Fruit fly (Drosophila melanogaster): Measurements from ENCODE around the gene Faf2.

dm6 chr2L:18717365-18718011, 9.0 kb upstream of the Faf2 start:
- TF ChIP-seq Spps (tag; optimal IDR thresholded peaks at IDR 0.05): no peak
- peak; percentile 11 for TF ChIP-seq CG30403 (GFP tag; optimal IDR thresholded peaks at IDR 0.05)
- TF ChIP-seq insv (GFP tag; optimal IDR thresholded peaks at IDR 0.05): no peak
- TF ChIP-seq Dfd (GFP tag; optimal IDR thresholded peaks at IDR 0.05): no peak
- no peak for TF ChIP-seq CG33213 (GFP tag; optimal IDR thresholded peaks at IDR 0.05)
- TF ChIP-seq da (GFP tag; optimal IDR thresholded peaks at IDR 0.05): no peak
- no peak for TF ChIP-seq Med (GFP tag)
- TF ChIP-seq CG10543 (GFP tag; optimal IDR thresholded peaks at IDR 0.05): no peak
- TF ChIP-seq Stat92E (GFP tag; optimal IDR thresholded peaks at IDR 0.05): no peak
- no peak for TF ChIP-seq H15 (GFP tag; IDR thresholded peaks at IDR 0.05)
- TF ChIP-seq Mes4 (GFP tag; optimal IDR thresholded peaks at IDR 0.05): no peak
- no peak for TF ChIP-seq dmrt99B (tag; optimal IDR thresholded peaks at IDR 0.05)
